Worm (Caenorhabditis elegans): ENCODE data around the gene ZC239.16.

Gene ZC239.16

DNA sequence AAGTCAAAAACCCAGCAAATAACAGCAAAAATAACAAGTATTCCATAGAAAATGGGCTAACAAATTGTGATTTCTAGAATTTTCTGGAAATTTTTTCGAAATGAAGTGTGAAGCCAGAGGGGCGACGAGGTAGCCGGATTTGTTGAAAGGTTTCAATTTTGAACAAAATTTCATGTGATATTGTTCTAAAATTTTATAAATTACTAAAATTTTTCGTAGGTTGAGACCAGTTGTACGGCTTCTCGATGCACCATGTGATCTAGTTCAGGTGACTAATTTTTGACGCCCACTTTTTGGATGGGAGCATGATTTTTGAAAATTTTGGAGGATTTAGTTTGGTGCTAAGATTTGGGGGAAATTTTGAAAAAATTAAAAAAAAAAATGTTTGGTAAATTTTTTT lies 34.1 kb upstream of the ZC239.16 start, which contains the start of gene gcy-19:
TSS of gene gcy-19 (minus strand) at position 101 of the 400 bp plus-strand sequence.
- TF ChIP-seq mel-28 (tag; optimal IDR thresholded peaks at IDR 0.05; ENCODE audit: borderline replicate concordance) (no peak), K11D2.4 (GFP tag; IDR thresholded peaks at IDR 0.05) (no peak), ceh-40 (GFP tag; IDR thresholded peaks at IDR 0.05) (no peak), aptf-2 (GFP tag; conservative IDR thresholded peaks at IDR 0.05) (no peak), egrh-3 (GFP tag; IDR thresholded peaks at IDR 0.05) (no peak), Y67H2A.10 (GFP tag; conservative IDR thresholded peaks at IDR 0.05) (no peak), athp-1 (tag; optimal IDR thresholded peaks at IDR 0.05) (no peak), Y53G8AR.9 (GFP tag; conservative IDR thresholded peaks at IDR 0.05) (no peak), lag-1 (GFP tag; IDR thresholded peaks at IDR 0.05) (no peak), nfya-2 (GFP tag; IDR thresholded peaks at IDR 0.05) (no peak), K12H6.12 (tag; optimal IDR thresholded peaks at IDR 0.05) (no peak), ztf-18 (tag; optimal IDR thresholded peaks at IDR 0.05) (no peak), lsl-1 (GFP tag; optimal IDR thresholded peaks at IDR 0.05) (no peak), ztf-25 (GFP tag; IDR thresholded peaks at IDR 0.05) (no peak), F33H1.4 (GFP tag; IDR thresholded peaks at IDR 0.05) (no peak), nhr-120 (GFP tag; IDR thresholded peaks at IDR 0.05) (no peak), madf-8 (GFP tag; conservative IDR thresholded peaks at IDR 0.05) (no peak)

DNA sequence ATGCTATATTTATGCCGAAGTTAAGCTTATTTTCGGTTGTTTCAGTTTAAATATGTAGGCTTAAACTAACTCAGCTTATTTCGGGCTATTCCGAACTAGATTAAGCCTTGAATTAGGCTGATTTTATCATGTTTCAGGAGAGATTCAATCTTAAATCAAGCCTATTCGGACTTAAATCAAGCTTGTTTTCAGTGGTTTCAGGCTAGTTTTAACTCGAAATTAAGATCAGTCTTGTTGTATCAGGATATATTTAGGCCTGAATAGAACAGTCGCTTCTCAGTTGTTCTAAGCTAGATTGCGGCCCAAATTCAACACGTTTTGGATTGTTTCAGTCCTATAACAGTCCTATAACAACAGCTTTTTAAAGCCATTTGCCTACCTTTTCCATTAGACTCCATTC lies 26.7 kb upstream of the ZC239.16 start:
- TF ChIP-seq ceh-79 (tag; optimal IDR thresholded peaks at IDR 0.05) (no peak), pbrm-1 (GFP tag; IDR thresholded peaks at IDR 0.05) (no peak), nfyb-1 (GFP tag; IDR thresholded peaks at IDR 0.05) (no peak), him-1 (tag; optimal IDR thresholded peaks at IDR 0.05) (no peak), attf-6 (GFP tag; IDR thresholded peaks at IDR 0.05) (no peak), Y53F4B.3 (GFP tag; IDR thresholded peaks at IDR 0.05) (no peak), mcd-1 (GFP tag; IDR thresholded peaks at IDR 0.05) (no peak), F55B11.4 (tag; optimal IDR thresholded peaks at IDR 0.05; ENCODE audit: borderline replicate concordance, insufficient read depth) (no peak), xnd-1 (tag; optimal IDR thresholded peaks at IDR 0.05) (no peak), T26A5.8 (tag; optimal IDR thresholded peaks at IDR 0.05) (no peak), K11D2.4 (GFP tag; IDR thresholded peaks at IDR 0.05) (no peak), egrh-3 (GFP tag; IDR thresholded peaks at IDR 0.05) (no peak), dpff-1 (tag; optimal IDR thresholded peaks at IDR 0.05) (no peak), let-607 (tag; optimal IDR thresholded peaks at IDR 0.05) (no peak), akir-1 (GFP tag; optimal IDR thresholded peaks at IDR 0.05) (no peak), dox-1 (GFP tag; IDR thresholded peaks at IDR 0.05) (no peak), zfh-2 (GFP tag; conservative IDR thresholded peaks at IDR 0.05) (no peak)

DNA sequence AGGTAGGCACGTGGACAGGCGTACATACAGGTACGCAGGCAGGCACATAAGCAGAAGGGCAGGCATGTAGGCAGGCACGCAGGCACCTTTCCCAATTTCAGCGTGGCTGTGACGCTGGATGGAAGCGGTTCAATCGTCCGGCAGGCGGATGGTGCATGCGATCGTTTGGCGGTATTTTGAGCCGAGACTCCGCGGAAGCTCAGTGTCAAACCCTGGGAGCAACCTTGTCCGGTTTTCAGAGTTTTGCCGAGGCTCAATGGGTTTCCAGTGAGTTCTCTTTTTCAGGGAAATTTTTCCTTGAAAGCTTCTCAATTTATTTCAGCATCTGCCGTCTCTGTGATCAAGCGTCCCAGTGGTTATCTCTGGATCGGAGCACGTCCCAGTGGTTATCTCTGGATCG lies 25.1 kb upstream of the ZC239.16 start:
- no peak for TF ChIP-seq nhr-80 (tag; optimal IDR thresholded peaks at IDR 0.05)
- peak; percentile 74 for TF ChIP-seq zfh-2 (GFP tag; conservative IDR thresholded peaks at IDR 0.05)
- TF ChIP-seq hsf-1 (GFP tag; IDR thresholded peaks at IDR 0.05) = no peak

DNA sequence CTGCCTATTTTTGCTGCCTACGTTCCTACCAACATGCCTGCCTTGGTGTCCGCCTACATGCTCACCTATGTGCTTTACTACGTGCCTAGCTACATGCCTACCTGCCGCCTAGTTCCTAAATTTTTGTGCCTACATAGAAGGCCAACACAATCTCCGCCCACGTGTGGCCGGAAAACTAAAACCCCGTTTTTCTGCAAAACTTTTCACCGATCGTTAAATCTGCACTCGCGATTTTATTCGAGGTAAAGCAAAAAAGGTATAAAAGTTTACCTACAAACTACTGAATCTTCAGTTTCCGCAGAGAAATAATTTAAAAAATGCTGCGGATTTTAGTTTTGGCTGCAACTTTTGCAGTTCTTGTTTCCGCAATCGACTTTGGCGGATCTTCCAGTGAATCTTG lies 24.3 kb upstream of the ZC239.16 start, which contains the start of gene clec-124:
TSS of gene clec-124 (plus strand) at position 301 of the 400 bp plus-strand sequence.
- no peak for TF ChIP-seq lir-1 (GFP tag; conservative IDR thresholded peaks at IDR 0.05)
- TF ChIP-seq D2030.7 (GFP tag; IDR thresholded peaks at IDR 0.05) = no peak
- no peak for TF ChIP-seq B0035.1 (tag; optimal IDR thresholded peaks at IDR 0.05)
- TF ChIP-seq tlf-1 (GFP tag; optimal IDR thresholded peaks at IDR 0.05) = no peak
- no peak for TF ChIP-seq lin-40 (tag; optimal IDR thresholded peaks at IDR 0.05)
- no peak for TF ChIP-seq tbx-9 (tag; optimal IDR thresholded peaks at IDR 0.05; ENCODE audit: borderline replicate concordance)
- TF ChIP-seq F10E7.11 (tag; optimal IDR thresholded peaks at IDR 0.05) = no peak
- TF ChIP-seq pbrm-1 (GFP tag; IDR thresholded peaks at IDR 0.05) = no peak
- TF ChIP-seq F33H1.4 (GFP tag; IDR thresholded peaks at IDR 0.05) = no peak
- TF ChIP-seq chd-7 (tag; optimal IDR thresholded peaks at IDR 0.05) = no peak
- no peak for TF ChIP-seq F52B5.7 (tag; optimal IDR thresholded peaks at IDR 0.05)
- no peak for TF ChIP-seq unc-62 (GFP tag; optimal IDR thresholded peaks at IDR 0.05)
- no peak for TF ChIP-seq mes-4 (tag; optimal IDR thresholded peaks at IDR 0.05)

Measured in whole organism, young adult.